Worm (Caenorhabditis elegans) whole organism, young adult: Measurements from ENCODE around the gene F28H7.7.

ENCODE experiments used
- F57C9.4 ChIP-seq: sonication (generic microtip); optimal IDR thresholded peaks from 2 replicates; lab custom pipeline; 2017; ENCODE audit warnings: mild to moderate bottlenecking, missing genetic modification characterization, missing compliant biosample characterization
- cebp-1 ChIP-seq, 2 experiments: fragments of 200-800 bp in 1 of 2; sonication (Bioruptor generic) in 1 of 2; sonication (generic microtip) in 1 of 2; IDR thresholded peaks in 1 of 2; optimal IDR thresholded peaks in 1 of 2; 2 replicates each; pipeline versions ENCODE4 v1.3.6 to Lab custom; 2017 to 2022; ENCODE audit warnings: missing compliant biosample characterization in 2 of 2, missing genetic modification characterization in 2 of 2, mild to moderate bottlenecking in 1 of 2, missing genetic modification reagents in 1 of 2, moderate library complexity in 1 of 2
- ceh-40 ChIP-seq: fragments of 200-800 bp; sonication (Bioruptor generic); IDR thresholded peaks from 2 replicates; pipeline ENCODE4 v1.3.6; 2022; ENCODE audit warnings: missing genetic modification characterization, missing compliant biosample characterization
- ceh-79 ChIP-seq: sonication (generic microtip); optimal IDR thresholded peaks from 2 replicates; lab custom pipeline; 2017; ENCODE audit warnings: mild to moderate bottlenecking, missing genetic modification characterization, missing compliant biosample characterization
- hlh-26 ChIP-seq: fragments of 200-800 bp; sonication (Bioruptor generic); conservative IDR thresholded peaks from 2 replicates; pipeline ENCODE4 v1.3.6; 2022; ENCODE audit warnings: missing genetic modification reagents, missing genetic modification characterization, missing compliant biosample characterization
- hrde-1 ChIP-seq: sonication (generic microtip); optimal IDR thresholded peaks from 2 replicates; lab custom pipeline; 2016; ENCODE audit warnings: missing genetic modification characterization, mild to moderate bottlenecking, missing compliant biosample characterization, moderate library complexity, missing genotype, missing genetic modification reagents, borderline replicate concordance
- let-526 ChIP-seq: fragments of 200-800 bp; sonication (Bioruptor generic); IDR thresholded peaks from 2 replicates; pipeline ENCODE4 v1.3.6; 2022; ENCODE audit warnings: missing genetic modification reagents, missing genetic modification characterization, missing compliant biosample characterization
- lin-40 ChIP-seq: sonication (generic microtip); optimal IDR thresholded peaks from 2 replicates; lab custom pipeline; 2016; ENCODE audit warnings: missing genetic modification characterization, mild to moderate bottlenecking, missing compliant biosample characterization, missing genotype, missing genetic modification reagents
- nfya-1 ChIP-seq: sonication (generic microtip); optimal IDR thresholded peaks from 2 replicates; lab custom pipeline; 2017; ENCODE audit warnings: antibody characterized with exemption, missing compliant biosample characterization, missing genetic modification characterization, borderline replicate concordance; ENCODE audit not compliant: insufficient read depth
- snpc-4 ChIP-seq, 5 experiments: fragments of 150-350 bp in 1 of 5; sonication (generic microtip) in 4 of 5; optimal IDR thresholded peaks; 2 replicates each; lab custom pipeline; 2014 to 2018; ENCODE audit warnings: missing genetic modification characterization in 5 of 5, missing biosample characterization in 3 of 5, antibody characterized with exemption in 2 of 5, mild to moderate bottlenecking in 2 of 5, missing compliant biosample characterization in 2 of 5, missing genotype in 2 of 5, moderate library complexity in 2 of 5, missing genetic modification reagents in 1 of 5
- unc-62 ChIP-seq: fragments of 150-350 bp; optimal IDR thresholded peaks from 2 replicates; lab custom pipeline; 2014; ENCODE audit warnings: missing biosample characterization, missing genetic modification reagents, missing genetic modification characterization
- zfh-2 ChIP-seq: fragments of 200-800 bp; sonication (Bioruptor generic); conservative IDR thresholded peaks from 2 replicates; pipeline ENCODE4 v1.3.6; 2022; ENCODE audit warnings: missing genetic modification reagents, missing genetic modification characterization, missing compliant biosample characterization
- ztf-28 ChIP-seq: fragments of 200-800 bp; sonication (Bioruptor generic); IDR thresholded peaks from 2 replicates; pipeline ENCODE4 v1.3.6; 2022; ENCODE audit warnings: missing genetic modification reagents, missing genetic modification characterization, missing compliant biosample characterization

DNA sequence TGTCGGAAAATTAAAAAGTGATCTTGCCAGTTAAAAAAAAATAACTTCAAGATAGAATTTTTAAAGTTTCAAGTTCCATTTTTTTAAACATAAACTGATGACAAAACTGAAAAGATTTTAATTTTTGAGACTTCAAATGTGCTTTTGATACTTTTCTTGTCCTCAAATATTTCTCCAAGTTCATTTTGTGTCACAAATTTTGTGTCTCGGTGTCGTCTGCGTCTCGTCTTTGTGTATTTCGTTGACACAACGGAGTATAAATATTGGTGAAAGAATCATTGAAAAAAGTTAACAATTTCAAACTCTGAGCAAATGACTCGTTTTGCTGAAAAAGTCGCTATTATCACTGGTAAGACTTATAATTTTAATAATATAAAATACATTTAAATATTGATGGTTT lies 30.1 kb upstream of the F28H7.7 start, which contains the start of gene D1054.8:
- no peak for TF ChIP-seq snpc-4 (GFP tag; optimal IDR thresholded peaks at IDR 0.05; lab: Kevin White, UChicago)
- TF ChIP-seq snpc-4 (tag; optimal IDR thresholded peaks at IDR 0.05; lab: Kevin White, UChicago): no peak
- no peak for TF ChIP-seq lin-40 (tag; lab: Kevin White, UChicago)
- no peak for TF ChIP-seq F57C9.4
- TF ChIP-seq ztf-28: no peak
- TF ChIP-seq zfh-2: no peak
- TF ChIP-seq ceh-79 (tag; lab: Kevin White, UChicago): no peak
- no peak for TF ChIP-seq cebp-1 (GFP tag; IDR thresholded peaks at IDR 0.05; lab: Robert Waterston, UW)
- TF ChIP-seq cebp-1 (tag; optimal IDR thresholded peaks at IDR 0.05; lab: Kevin White, UChicago): no peak
- no peak for TF ChIP-seq hrde-1 (tag; lab: Kevin White, UChicago)
- no peak for TF ChIP-seq ceh-40 (GFP tag; lab: Robert Waterston, UW)
- TF ChIP-seq let-526: no peak
- no peak for TF ChIP-seq unc-62
- no peak for TF ChIP-seq hlh-26 (GFP tag; lab: Robert Waterston, UW)
- TF ChIP-seq nfya-1 (tag; lab: Kevin White, UChicago): no peak
